Worm (Caenorhabditis elegans): ENCODE results near the gene Y41C4A.7.

DNA sequence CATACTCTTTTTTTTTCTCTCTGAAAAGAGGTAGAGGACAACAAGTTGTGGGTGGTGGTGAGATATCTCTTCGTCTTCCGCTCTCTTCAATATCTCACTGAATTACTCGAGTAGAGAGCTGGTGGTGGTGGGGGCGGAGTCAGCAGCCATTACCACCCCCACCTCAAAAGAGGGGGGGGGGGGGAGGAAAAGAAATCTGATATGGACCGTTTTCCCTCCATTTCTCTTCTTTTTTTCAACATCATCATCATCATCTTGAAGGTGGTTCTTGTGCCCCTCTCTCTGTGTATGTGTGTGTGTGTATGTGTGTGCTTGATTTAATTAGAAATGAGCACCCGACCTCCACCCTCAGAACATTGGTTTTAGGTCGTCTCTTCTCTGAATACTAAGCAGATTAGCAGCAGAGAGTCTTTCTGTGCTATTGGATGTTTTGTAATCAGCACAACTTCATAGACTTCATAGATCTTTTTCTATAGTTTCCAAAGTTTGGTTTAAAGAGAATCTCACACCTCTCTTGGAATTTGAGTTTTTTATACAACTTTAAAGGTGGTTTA lies 17.1 kb upstream of the Y41C4A.7 start:
- no peak for TF ChIP-seq ZK546.5 (tag; optimal IDR thresholded peaks at IDR 0.05)
- no peak for TF ChIP-seq F13H6.1 (tag; optimal IDR thresholded peaks at IDR 0.05)
- no peak for TF ChIP-seq egl-27 (tag; optimal IDR thresholded peaks at IDR 0.05)
- no peak for TF ChIP-seq ama-1 (optimal IDR thresholded peaks at IDR 0.05)
- no peak for TF ChIP-seq elt-1 (tag; optimal IDR thresholded peaks at IDR 0.05)
- TF ChIP-seq snpc-4 (tag; optimal IDR thresholded peaks at IDR 0.05), result no peak
- TF ChIP-seq ceh-82 (tag; optimal IDR thresholded peaks at IDR 0.05), result no peak
- no peak for TF ChIP-seq C34F6.9 (tag; optimal IDR thresholded peaks at IDR 0.05)
- no peak for TF ChIP-seq blmp-1 (tag; optimal IDR thresholded peaks at IDR 0.05; ENCODE audit: insufficient read depth)
- TF ChIP-seq unc-55 (GFP tag; optimal IDR thresholded peaks at IDR 0.05), result no peak
- TF ChIP-seq dmd-4 (tag; optimal IDR thresholded peaks at IDR 0.05), result no peak
- no peak for TF ChIP-seq fos-1 (tag; optimal IDR thresholded peaks at IDR 0.05)
